Worm (Caenorhabditis elegans): ENCODE results near the gene ZK105.14.

- TF ChIP-seq lir-3 (tag; optimal IDR thresholded peaks at IDR 0.05; ENCODE audit: poor library complexity), result no peak
- no peak for TF ChIP-seq nhr-28 (tag; optimal IDR thresholded peaks at IDR 0.05)
- TF ChIP-seq nhr-11 (tag; optimal IDR thresholded peaks at IDR 0.05), result peak; percentile 71
- peak; percentile 70 for TF ChIP-seq mep-1 (tag; optimal IDR thresholded peaks at IDR 0.05)
- peak; percentile 71 for TF ChIP-seq nhr-19 (GFP tag; conservative IDR thresholded peaks at IDR 0.05)
- peak; percentile 75 for TF ChIP-seq sox-4 (tag; optimal IDR thresholded peaks at IDR 0.05)
- TF ChIP-seq lsy-2 (tag; optimal IDR thresholded peaks at IDR 0.05), result peak; percentile 64 to 78
- peak; percentile 40 for TF ChIP-seq skn-1 (tag; optimal IDR thresholded peaks at IDR 0.05)
- TF ChIP-seq unc-130 (tag; optimal IDR thresholded peaks at IDR 0.05), result peak; percentile 36
Observed at ce11 chrV:7728003-7728678, 6.3 kb upstream of the ZK105.14 start.

Data from whole organism, L1 larva.